Worm (Caenorhabditis elegans) whole organism, L1 larva: ENCODE measurements around the gene srlf-26.

ENCODE experiments used
- C16A3.4 ChIP-seq: fragments of 150-350 bp; optimal IDR thresholded peaks from 2 replicates; lab custom pipeline; 2014; ENCODE audit warnings: missing biosample characterization, missing genetic modification characterization
- Y116A8C.19 ChIP-seq: sonication (generic microtip); optimal IDR thresholded peaks from 2 replicates; lab custom pipeline; 2016; ENCODE audit warnings: missing compliant biosample characterization, missing genetic modification characterization, borderline replicate concordance
- aha-1 ChIP-seq: fragments of 150-350 bp; optimal IDR thresholded peaks from 2 replicates; lab custom pipeline; 2014; ENCODE audit warnings: missing biosample characterization, missing genetic modification characterization
- alr-1 ChIP-seq: fragments of 200-800 bp; sonication (Bioruptor generic); optimal IDR thresholded peaks from 2 replicates; lab custom pipeline; 2018; ENCODE audit warnings: borderline replicate concordance, mild to moderate bottlenecking, missing genetic modification characterization, missing compliant biosample characterization
- aly-2 ChIP-seq: fragments of 150-350 bp; optimal IDR thresholded peaks from 2 replicates; lab custom pipeline; 2014; ENCODE audit warnings: missing biosample characterization, missing genetic modification characterization
- ces-1 ChIP-seq: fragments of 150-350 bp; optimal IDR thresholded peaks from 2 replicates; lab custom pipeline; 2014; ENCODE audit warnings: missing biosample characterization, missing genetic modification reagents, missing genetic modification characterization
- dsc-1 ChIP-seq: sonication (generic microtip); optimal IDR thresholded peaks from 2 replicates; lab custom pipeline; 2016; ENCODE audit warnings: mild to moderate bottlenecking, missing genetic modification characterization, missing compliant biosample characterization
- efl-1 ChIP-seq, 4 experiments: fragments of 150-350 bp; optimal IDR thresholded peaks in 3 of 4; peaks in 1 of 4; 1 replicate in 1 of 4; 2 replicates in 3 of 4; lab custom pipeline; 2014; ENCODE audit warnings: missing biosample characterization in 2 of 4, missing genetic modification characterization in 2 of 4, missing genetic modification reagents in 2 of 4
- efl-3 ChIP-seq: fragments of 200-800 bp; sonication (Bioruptor generic); optimal IDR thresholded peaks from 2 replicates; lab custom pipeline; 2018; ENCODE audit warnings: mild to moderate bottlenecking, missing genetic modification characterization, missing compliant biosample characterization
- egl-13 ChIP-seq: sonication (generic microtip); optimal IDR thresholded peaks from 2 replicates; lab custom pipeline; 2016; ENCODE audit warnings: missing genotype, missing genetic modification reagents, missing genetic modification characterization, missing compliant biosample characterization
- elt-2 ChIP-seq: sonication (generic microtip); optimal IDR thresholded peaks from 2 replicates; lab custom pipeline; 2016; ENCODE audit warnings: missing genetic modification characterization, mild to moderate bottlenecking, inconsistent platforms, missing compliant biosample characterization, missing genetic modification reagents
- ets-5 ChIP-seq: fragments of 200-800 bp; sonication (Bioruptor generic); IDR thresholded peaks from 2 replicates; pipeline ENCODE4 v1.3.6; 2022; ENCODE audit warnings: missing genetic modification characterization, missing compliant biosample characterization
- fkh-8 ChIP-seq: sonication (generic microtip); optimal IDR thresholded peaks from 2 replicates; lab custom pipeline; 2016; ENCODE audit warnings: mild to moderate bottlenecking, missing genetic modification characterization, missing compliant biosample characterization
- fos-1 ChIP-seq: fragments of 150-350 bp; optimal IDR thresholded peaks from 2 replicates; lab custom pipeline; 2014; ENCODE audit warnings: missing biosample characterization, missing genetic modification characterization
- hlh-17 ChIP-seq: fragments of 200-800 bp; sonication (Bioruptor generic); optimal IDR thresholded peaks from 2 replicates; lab custom pipeline; 2018; ENCODE audit warnings: missing genetic modification characterization, mild to moderate bottlenecking, missing compliant biosample characterization, moderate library complexity, borderline replicate concordance
- irx-1 ChIP-seq: sonication (generic microtip); optimal IDR thresholded peaks from 2 replicates; lab custom pipeline; 2016; ENCODE audit warnings: missing genetic modification characterization, missing compliant biosample characterization
- isw-1 ChIP-seq: fragments of 200-800 bp; sonication (Bioruptor generic); IDR thresholded peaks from 2 replicates; pipeline ENCODE4 v1.3.6; 2022; ENCODE audit warnings: missing genetic modification characterization, missing compliant biosample characterization
- jun-1 ChIP-seq: fragments of 150-350 bp; optimal IDR thresholded peaks from 2 replicates; lab custom pipeline; 2014; ENCODE audit warnings: missing biosample characterization, missing genetic modification reagents, missing genetic modification characterization
- lin-14 ChIP-seq: fragments of 200-800 bp; sonication (Bioruptor generic); optimal IDR thresholded peaks from 2 replicates; lab custom pipeline; 2018; ENCODE audit warnings: mild to moderate bottlenecking, missing genetic modification characterization, moderate library complexity, missing compliant biosample characterization
- lin-35 ChIP-seq, 2 experiments: fragments of 150-350 bp; optimal IDR thresholded peaks; 2 replicates each; lab custom pipeline; 2014; ENCODE audit warnings: missing biosample characterization in 2 of 2, missing genetic modification characterization in 2 of 2, missing genetic modification reagents in 2 of 2
- lin-39 ChIP-seq: fragments of 150-350 bp; optimal IDR thresholded peaks from 2 replicates; lab custom pipeline; 2014; ENCODE audit warnings: missing biosample characterization, missing genetic modification reagents, missing genetic modification characterization
- lir-3 ChIP-seq: sonication (generic microtip); optimal IDR thresholded peaks from 2 replicates; lab custom pipeline; 2016; ENCODE audit warnings: mild to moderate bottlenecking, missing genetic modification characterization, moderate library complexity, missing compliant biosample characterization; ENCODE audit not compliant: poor library complexity
- mdl-1 ChIP-seq, 2 experiments: fragments of 150-350 bp; optimal IDR thresholded peaks; 2 replicates each; lab custom pipeline; 2014 to 2017; ENCODE audit warnings: missing biosample characterization in 2 of 2, missing genetic modification characterization in 2 of 2, inconsistent platforms in 1 of 2
- mep-1 ChIP-seq: fragments of 150-350 bp; optimal IDR thresholded peaks from 2 replicates; lab custom pipeline; 2014; ENCODE audit warnings: missing biosample characterization, missing genetic modification characterization
- nhr-20 ChIP-seq: sonication (generic microtip); optimal IDR thresholded peaks from 2 replicates; lab custom pipeline; 2016; ENCODE audit warnings: mild to moderate bottlenecking, missing genetic modification characterization, missing compliant biosample characterization
- nhr-71 ChIP-seq: sonication (generic microtip); optimal IDR thresholded peaks from 2 replicates; lab custom pipeline; 2016; ENCODE audit warnings: mild to moderate bottlenecking, missing genetic modification characterization, moderate library complexity, missing compliant biosample characterization
- nhr-85 ChIP-seq: sonication (generic microtip); peaks from one replicate; lab custom pipeline; 2016; ENCODE audit warnings: missing genetic modification characterization, inconsistent platforms, missing compliant biosample characterization
- nhr-90 ChIP-seq: sonication (generic microtip); optimal IDR thresholded peaks from 2 replicates; lab custom pipeline; 2016; ENCODE audit warnings: mild to moderate bottlenecking, missing genetic modification characterization, missing compliant biosample characterization; ENCODE audit not compliant: poor library complexity
- pax-3 ChIP-seq: fragments of 200-800 bp; sonication (Bioruptor generic); optimal IDR thresholded peaks from 2 replicates; lab custom pipeline; 2018; ENCODE audit warnings: mild to moderate bottlenecking, missing genetic modification characterization, moderate library complexity, missing compliant biosample characterization
- pqm-1 ChIP-seq: sonication (generic microtip); optimal IDR thresholded peaks from 3 replicates; lab custom pipeline; 2017; ENCODE audit warnings: missing biosample characterization, missing genetic modification characterization
- rnt-1 ChIP-seq: sonication (generic microtip); optimal IDR thresholded peaks from 2 replicates; lab custom pipeline; 2016; ENCODE audit warnings: mild to moderate bottlenecking, missing genetic modification characterization, moderate library complexity, missing compliant biosample characterization
- skn-1 ChIP-seq: fragments of 150-350 bp; optimal IDR thresholded peaks from 2 replicates; lab custom pipeline; 2014; ENCODE audit warnings: missing biosample characterization, missing genetic modification characterization
- snpc-4 ChIP-seq: fragments of 150-350 bp; optimal IDR thresholded peaks from 2 replicates; lab custom pipeline; 2014; ENCODE audit warnings: missing biosample characterization, missing genetic modification characterization
- tlp-1 ChIP-seq: fragments of 150-350 bp; optimal IDR thresholded peaks from 2 replicates; lab custom pipeline; 2014; ENCODE audit warnings: missing biosample characterization, missing genetic modification characterization
- unc-86 ChIP-seq: sonication (generic microtip); optimal IDR thresholded peaks from 2 replicates; lab custom pipeline; 2016; ENCODE audit warnings: missing genetic modification characterization, missing compliant biosample characterization
- zip-4 ChIP-seq: fragments of 200-800 bp; sonication (Bioruptor generic); optimal IDR thresholded peaks from 2 replicates; lab custom pipeline; 2018; ENCODE audit warnings: mild to moderate bottlenecking, missing genetic modification characterization, moderate library complexity, missing compliant biosample characterization

The srlf-26 gene

DNA sequence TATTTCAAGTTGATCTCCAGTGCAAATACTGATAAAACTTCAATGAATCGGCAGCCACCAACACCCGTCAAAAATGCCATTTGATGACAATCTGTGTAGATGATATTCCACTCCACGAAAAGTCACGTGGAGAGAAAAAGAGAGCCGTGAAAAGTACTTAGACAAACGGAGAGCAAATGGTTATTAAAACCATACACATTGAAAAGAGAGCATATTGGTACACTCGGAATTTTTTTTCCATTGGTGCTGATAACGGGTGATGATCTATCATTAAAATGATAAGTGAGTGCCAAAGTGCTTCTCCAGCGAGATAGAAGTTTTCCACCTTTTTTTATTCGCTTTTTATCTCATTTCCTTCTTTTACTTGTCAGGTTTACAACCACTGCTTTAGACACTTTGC is 46.5 kb downstream of the srlf-26 start:
- TF ChIP-seq lir-3 (tag; lab: Kevin White, UChicago), result no peak
- TF ChIP-seq nhr-20 (tag; lab: Kevin White, UChicago), result peak; percentile 23
- peak in 1 of 2 experiments; percentile 50 for TF ChIP-seq lin-35 (GFP tag; optimal IDR thresholded peaks at IDR 0.05; lab: Kevin White, UChicago)
- TF ChIP-seq isw-1 (GFP tag; lab: Robert Waterston, UW), result no peak
- TF ChIP-seq nhr-71 (tag; lab: Kevin White, UChicago), result peak; percentile 45
- TF ChIP-seq nhr-90 (tag; lab: Kevin White, UChicago), result peak; percentile 50
- TF ChIP-seq unc-86 (tag; lab: Kevin White, UChicago), result no peak
- TF ChIP-seq pqm-1 (tag; lab: Kevin White, UChicago), result peak; percentile 18
- no peak for TF ChIP-seq pax-3 (tag; lab: Kevin White, UChicago)
- peak; percentile 78 for TF ChIP-seq tlp-1 (tag; lab: Kevin White, UChicago)
- TF ChIP-seq fkh-8 (tag; lab: Kevin White, UChicago), result no peak
- peak in 1 of 2 experiments; percentile 46 for TF ChIP-seq mdl-1 (tag; optimal IDR thresholded peaks at IDR 0.05; lab: Kevin White, UChicago)
- no peak for TF ChIP-seq efl-1 (optimal IDR thresholded peaks at IDR 0.05; lab: Kevin White, UChicago)
- TF ChIP-seq efl-1 (GFP tag; optimal IDR thresholded peaks at IDR 0.05 in 1 of 2; lab: Kevin White, UChicago), result peak in 1 of 2 experiments; percentile 80
- TF ChIP-seq nhr-85 (tag; lab: Kevin White, UChicago), result no peak
- peak; percentile 99 for TF ChIP-seq elt-2
- TF ChIP-seq, all 84 proteins: peak for 9

DNA sequence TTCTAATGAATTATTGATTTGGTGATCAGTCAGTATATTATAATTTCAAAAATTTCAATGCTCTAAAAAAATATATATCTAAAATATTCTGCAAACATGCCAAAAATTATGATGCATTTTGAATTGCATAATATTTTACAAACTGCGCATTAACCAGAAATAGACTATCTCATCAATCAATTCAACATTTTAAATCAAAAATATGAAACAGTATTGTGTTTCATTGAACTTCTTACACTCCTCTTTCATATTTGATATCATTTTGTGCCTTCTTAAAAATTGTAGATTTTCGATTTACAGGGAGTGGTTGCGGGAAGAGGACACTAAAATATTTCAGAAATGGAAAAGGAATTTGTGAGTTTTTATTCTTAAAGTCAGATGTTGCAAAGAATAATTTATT is 47.9 kb downstream of the srlf-26 start, which contains the start of gene ent-4:
ent-4 (plus strand) TSS at position 301 of the 400 bp plus-strand sequence.
- TF ChIP-seq nhr-71 (tag; lab: Kevin White, UChicago) (no peak), fos-1 (tag; lab: Kevin White, UChicago) (no peak), jun-1 (tag; lab: Kevin White, UChicago) (no peak), ces-1 (no peak), rnt-1 (no peak), zip-4 (no peak), tlp-1 (tag; lab: Kevin White, UChicago) (no peak), mep-1 (tag; lab: Kevin White, UChicago) (no peak), lir-3 (tag; lab: Kevin White, UChicago) (no peak), hlh-17 (GFP tag; lab: Kevin White, UChicago) (no peak), aha-1 (tag; lab: Kevin White, UChicago) (no peak), lin-39 (tag; lab: Kevin White, UChicago) (no peak), aly-2 (tag; lab: Kevin White, UChicago) (no peak), efl-1 (optimal IDR thresholded peaks at IDR 0.05; lab: Kevin White, UChicago) (no peak), efl-1 (GFP tag; optimal IDR thresholded peaks at IDR 0.05 in 1 of 2; lab: Kevin White, UChicago) (no peak), Y116A8C.19 (tag; lab: Kevin White, UChicago) (no peak), irx-1 (no peak), C16A3.4 (tag; lab: Kevin White, UChicago) (no peak), alr-1 (tag; lab: Kevin White, UChicago) (no peak)

DNA sequence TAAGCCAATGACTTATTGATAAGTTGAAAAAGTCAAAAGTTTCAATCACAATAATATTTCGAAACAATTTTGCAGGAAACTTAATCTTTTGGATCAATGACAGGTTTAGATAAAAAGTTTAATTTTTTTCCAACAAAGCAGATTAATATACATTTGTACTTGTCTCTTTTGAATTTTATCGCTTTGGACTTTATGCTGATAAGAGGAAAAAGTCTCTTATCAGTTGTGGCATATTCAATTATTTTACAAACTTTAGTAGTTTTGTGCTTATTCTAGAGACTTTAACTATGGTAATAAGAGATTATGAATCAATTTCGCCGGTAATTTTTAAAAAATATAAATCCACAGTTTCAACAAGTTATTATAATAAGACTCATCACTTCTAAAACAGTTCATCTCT is 49.1 kb downstream of the srlf-26 start:
- TF ChIP-seq pax-3 (tag; lab: Kevin White, UChicago), result no peak
- TF ChIP-seq lir-3 (tag; lab: Kevin White, UChicago), result no peak
- TF ChIP-seq tlp-1 (tag; lab: Kevin White, UChicago), result peak; percentile 74
- TF ChIP-seq egl-13, result no peak
- no peak for TF ChIP-seq lin-14 (GFP tag; lab: Kevin White, UChicago)
- no peak for TF ChIP-seq snpc-4 (tag; lab: Kevin White, UChicago)
- no peak for TF ChIP-seq efl-3 (GFP tag; lab: Kevin White, UChicago)
- peak; percentile 90 for TF ChIP-seq elt-2
- TF ChIP-seq ets-5 (GFP tag; lab: Robert Waterston, UW), result no peak
- no peak for TF ChIP-seq fos-1 (tag; lab: Kevin White, UChicago)
- no peak for TF ChIP-seq ces-1
- TF ChIP-seq skn-1 (tag; lab: Kevin White, UChicago), result no peak
- no peak for TF ChIP-seq dsc-1 (tag; lab: Kevin White, UChicago)
- no peak for TF ChIP-seq fkh-8 (tag; lab: Kevin White, UChicago)
- TF ChIP-seq efl-1 (optimal IDR thresholded peaks at IDR 0.05; lab: Kevin White, UChicago), result no peak
- peak in 1 of 2 experiments; percentile 82 for TF ChIP-seq efl-1 (GFP tag; optimal IDR thresholded peaks at IDR 0.05 in 1 of 2; lab: Kevin White, UChicago)
